Worm (Caenorhabditis elegans) whole organism, L3 larva: ENCODE measurements around the gene cdk-4.

Experiments
- ZK546.5 ChIP-seq: sonication (generic microtip); optimal IDR thresholded peaks from 2 replicates; lab custom pipeline; 2017; ENCODE audit warnings: missing biosample characterization, missing genetic modification characterization
- fkh-10 ChIP-seq: sonication (generic microtip); optimal IDR thresholded peaks from 2 replicates; lab custom pipeline; 2017; ENCODE audit warnings: missing biosample characterization, missing genetic modification reagents, missing genetic modification characterization
- fkh-2 ChIP-seq: fragments of 150-350 bp; optimal IDR thresholded peaks from 2 replicates; lab custom pipeline; 2014; ENCODE audit warnings: missing biosample characterization, missing genetic modification reagents, missing genetic modification characterization
- lsy-12 ChIP-seq: sonication (generic microtip); optimal IDR thresholded peaks from 2 replicates; lab custom pipeline; 2016; ENCODE audit warnings: mild to moderate bottlenecking, missing genetic modification characterization, missing compliant biosample characterization
- nhr-12 ChIP-seq: fragments of 150-350 bp; optimal IDR thresholded peaks from 2 replicates; lab custom pipeline; 2014; ENCODE audit warnings: missing biosample characterization, missing genetic modification characterization
- nhr-25 ChIP-seq: sonication (generic microtip); optimal IDR thresholded peaks from 2 replicates; lab custom pipeline; 2017; ENCODE audit warnings: missing biosample characterization, missing genetic modification characterization
- nhr-28 ChIP-seq: fragments of 150-350 bp; optimal IDR thresholded peaks from 2 replicates; lab custom pipeline; 2014; ENCODE audit warnings: missing biosample characterization, missing genetic modification characterization
- nhr-76 ChIP-seq: fragments of 150-350 bp; sonication (generic microtip); optimal IDR thresholded peaks from 5 replicates; lab custom pipeline; 2014; ENCODE audit warnings: missing biosample characterization, missing genetic modification characterization
- pha-4 ChIP-seq: fragments of 150-350 bp; optimal IDR thresholded peaks from 2 replicates; lab custom pipeline; 2014; ENCODE audit warnings: missing biosample characterization, missing genetic modification reagents, missing genetic modification characterization
- pqm-1 ChIP-seq: fragments of 150-350 bp; optimal IDR thresholded peaks from 2 replicates; lab custom pipeline; 2017; ENCODE audit warnings: missing biosample characterization, missing genetic modification characterization, inconsistent platforms
- skn-1 ChIP-seq: fragments of 150-350 bp; optimal IDR thresholded peaks from 2 replicates; lab custom pipeline; 2014; ENCODE audit warnings: missing biosample characterization, missing genetic modification characterization
- snpc-4 ChIP-seq: fragments of 150-350 bp; optimal IDR thresholded peaks from 2 replicates; lab custom pipeline; 2014; ENCODE audit warnings: missing biosample characterization, missing genetic modification characterization
- zag-1 ChIP-seq: fragments of 150-350 bp; optimal IDR thresholded peaks from 2 replicates; lab custom pipeline; 2014; ENCODE audit warnings: missing biosample characterization, missing genetic modification characterization

DNA sequence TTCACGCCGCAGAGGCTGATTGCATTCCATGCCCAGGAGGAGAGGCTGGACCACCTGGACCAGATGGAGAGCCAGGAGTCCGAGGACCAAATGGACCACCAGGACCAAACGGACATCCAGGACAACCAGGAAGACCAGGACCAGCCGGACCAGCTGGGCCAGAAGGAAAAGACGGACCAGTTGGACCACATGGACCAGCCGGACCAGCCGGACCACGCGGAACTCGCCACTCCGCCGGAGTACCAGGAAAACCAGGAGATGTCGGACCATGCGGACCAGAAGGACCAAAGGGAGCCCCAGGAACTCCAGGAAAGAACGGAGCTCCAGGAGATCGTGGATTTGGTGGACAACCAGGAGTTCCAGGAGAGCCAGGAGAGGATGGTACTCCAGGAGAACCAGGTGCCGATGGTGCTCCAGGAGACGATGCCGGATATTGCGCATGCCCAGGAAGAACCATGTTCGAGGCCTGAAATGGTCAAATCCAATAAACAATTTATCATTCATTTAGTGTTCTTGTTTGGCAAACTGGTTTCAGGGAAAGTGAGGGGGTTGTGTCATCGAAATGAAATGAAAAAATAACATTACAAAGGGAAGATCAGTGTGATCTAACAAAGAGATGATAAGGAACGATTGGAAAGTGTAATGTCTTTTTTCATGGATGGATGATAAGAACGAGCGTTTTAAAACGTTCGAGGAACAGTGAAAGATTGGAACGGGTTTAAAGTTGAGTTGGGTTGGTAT, 48.6 kb downstream of the cdk-4 start:
- TF ChIP-seq pha-4, result no peak
- TF ChIP-seq snpc-4 (tag; lab: Kevin White, UChicago), result no peak
- no peak for TF ChIP-seq nhr-76 (tag; lab: Kevin White, UChicago)
- TF ChIP-seq nhr-12 (tag; lab: Kevin White, UChicago), result no peak
- peak; percentile 4 for TF ChIP-seq pqm-1 (tag; lab: Kevin White, UChicago)
- TF ChIP-seq ZK546.5 (tag; lab: Kevin White, UChicago), result no peak
- TF ChIP-seq lsy-12, result no peak
- no peak for TF ChIP-seq zag-1 (tag; lab: Kevin White, UChicago)
- TF ChIP-seq skn-1 (tag; lab: Kevin White, UChicago), result no peak
- no peak for TF ChIP-seq nhr-28
- TF ChIP-seq fkh-2 (tag; lab: Kevin White, UChicago), result no peak
- no peak for TF ChIP-seq fkh-10 (GFP tag; lab: Kevin White, UChicago)
- no peak for TF ChIP-seq nhr-25 (tag; lab: Kevin White, UChicago)
